Fruit fly (Drosophila melanogaster) whole organism, embryonic: ENCODE data around the gene Vti1b.

Experiments used
- ATbp ChIP-seq: fragments of 200-800 bp; sonication (Bioruptor generic); optimal IDR thresholded peaks from 2 replicates; lab custom pipeline; 2017; ENCODE audit warnings: missing biosample characterization, mild to moderate bottlenecking, missing genetic modification characterization, missing genetic modification reagents
- Blimp-1 ChIP-seq: fragments of 200-800 bp; sonication (Bioruptor generic); optimal IDR thresholded peaks from 3 replicates; lab custom pipeline; 2018; ENCODE audit warnings: missing biosample characterization, missing genetic modification characterization, mild to moderate bottlenecking, moderate library complexity, missing genetic modification reagents
- CG10209 ChIP-seq: fragments of 200-800 bp; sonication (Bioruptor generic); optimal IDR thresholded peaks from 3 replicates; lab custom pipeline; 2017; ENCODE audit warnings: missing biosample characterization, mild to moderate bottlenecking, missing genetic modification characterization, missing genetic modification reagents
- CG10431 ChIP-seq: fragments of 200-800 bp; sonication (Bioruptor generic); optimal IDR thresholded peaks from 3 replicates; lab custom pipeline; 2018; ENCODE audit warnings: missing biosample characterization, mild to moderate bottlenecking, missing genetic modification characterization
- CG11560 ChIP-seq: fragments of 200-800 bp; sonication (Bioruptor generic); IDR thresholded peaks from 3 replicates; pipeline ENCODE4 v1.3.6; 2022; ENCODE audit warnings: missing biosample characterization, missing genetic modification characterization
- CG12071 ChIP-seq: fragments of 200-800 bp; sonication (Bioruptor generic); optimal IDR thresholded peaks from 3 replicates; lab custom pipeline; 2018; ENCODE audit warnings: missing biosample characterization, mild to moderate bottlenecking, missing genetic modification characterization
- CG12155 ChIP-seq: fragments of 200-800 bp; sonication (Bioruptor generic); optimal IDR thresholded peaks from 3 replicates; lab custom pipeline; 2016; ENCODE audit warnings: missing biosample characterization, missing genetic modification characterization
- CG12219 ChIP-seq: fragments of 200-800 bp; sonication (Bioruptor generic); optimal IDR thresholded peaks from 3 replicates; lab custom pipeline; 2018; ENCODE audit warnings: missing biosample characterization, mild to moderate bottlenecking, missing genetic modification characterization
- CG1602 ChIP-seq: fragments of 200-800 bp; sonication (Bioruptor generic); optimal IDR thresholded peaks from 3 replicates; lab custom pipeline; 2016; ENCODE audit warnings: missing biosample characterization, missing genetic modification characterization
- CG17186 ChIP-seq: fragments of 200-800 bp; sonication (Bioruptor generic); optimal IDR thresholded peaks from 3 replicates; lab custom pipeline; 2017; ENCODE audit warnings: missing biosample characterization, missing genetic modification reagents, missing genetic modification characterization
- CG1792 ChIP-seq: fragments of 200-800 bp; sonication (Bioruptor generic); optimal IDR thresholded peaks from 2 replicates; lab custom pipeline; 2016; ENCODE audit warnings: missing biosample characterization, missing genetic modification characterization
- CG18599 ChIP-seq: fragments of 200-800 bp; sonication (Bioruptor generic); optimal IDR thresholded peaks from 3 replicates; lab custom pipeline; 2017; ENCODE audit warnings: missing biosample characterization, missing genetic modification characterization, mild to moderate bottlenecking, moderate library complexity, missing genetic modification reagents
- CG18764 ChIP-seq: fragments of 200-800 bp; sonication (Bioruptor generic); optimal IDR thresholded peaks from 3 replicates; lab custom pipeline; 2016; ENCODE audit warnings: missing biosample characterization, missing genetic modification characterization
- CG2129 ChIP-seq: fragments of 200-800 bp; sonication (Bioruptor generic); IDR thresholded peaks from 2 replicates; pipeline ENCODE4 v1.3.6; 2022; ENCODE audit warnings: missing biosample characterization, missing genetic modification characterization; ENCODE audit not compliant: partially characterized antibody
- CG2202 ChIP-seq: fragments of 200-800 bp; sonication (Bioruptor generic); optimal IDR thresholded peaks from 2 replicates; lab custom pipeline; 2018; ENCODE audit warnings: missing biosample characterization, mild to moderate bottlenecking, missing genetic modification characterization
- CG2889 ChIP-seq: fragments of 200-800 bp; sonication (Bioruptor generic); IDR thresholded peaks from 3 replicates; pipeline ENCODE4 v1.3.6; 2022; ENCODE audit warnings: missing biosample characterization, missing genetic modification characterization
- CG3163 ChIP-seq: fragments of 200-800 bp; sonication (Bioruptor generic); optimal IDR thresholded peaks from 3 replicates; lab custom pipeline; 2016; ENCODE audit warnings: missing biosample characterization, missing genetic modification characterization
- CG3281 ChIP-seq: fragments of 200-800 bp; sonication (Bioruptor generic); optimal IDR thresholded peaks from 3 replicates; lab custom pipeline; 2017; ENCODE audit warnings: missing biosample characterization, mild to moderate bottlenecking, missing genetic modification characterization
- CG3838 ChIP-seq: fragments of 200-800 bp; sonication (Bioruptor generic); optimal IDR thresholded peaks from 3 replicates; lab custom pipeline; 2016; ENCODE audit warnings: missing biosample characterization, missing genetic modification characterization
- CG5245 ChIP-seq: fragments of 200-800 bp; sonication (Bioruptor generic); optimal IDR thresholded peaks from 3 replicates; lab custom pipeline; 2016; ENCODE audit warnings: missing biosample characterization, missing genetic modification characterization
- CG6175 ChIP-seq: fragments of 200-800 bp; sonication (Bioruptor generic); IDR thresholded peaks from 3 replicates; pipeline ENCODE4 v1.3.6; 2022; ENCODE audit warnings: missing biosample characterization, missing genetic modification characterization
- CG7839 ChIP-seq: fragments of 200-800 bp; sonication (Bioruptor generic); optimal IDR thresholded peaks from 3 replicates; lab custom pipeline; 2018; ENCODE audit warnings: missing biosample characterization, mild to moderate bottlenecking, missing genetic modification characterization, moderate library complexity
- CG7987 ChIP-seq: fragments of 200-800 bp; sonication (Bioruptor generic); optimal IDR thresholded peaks from 2 replicates; lab custom pipeline; 2018; ENCODE audit warnings: missing biosample characterization, mild to moderate bottlenecking, missing genetic modification characterization, moderate library complexity
- CG9876 ChIP-seq: fragments of 200-800 bp; sonication (Bioruptor generic); optimal IDR thresholded peaks from 2 replicates; lab custom pipeline; 2016; ENCODE audit warnings: missing biosample characterization, missing genetic modification characterization
- Camta ChIP-seq: fragments of 200-800 bp; sonication (Bioruptor generic); optimal IDR thresholded peaks from 2 replicates; lab custom pipeline; 2016; ENCODE audit warnings: missing biosample characterization, missing genetic modification characterization
- CkIIα-i1 ChIP-seq: fragments of 200-800 bp; sonication (Bioruptor generic); IDR thresholded peaks from 2 replicates; pipeline ENCODE4 v1.3.6; 2022; ENCODE audit warnings: missing biosample characterization, missing genetic modification characterization
- Doc2 ChIP-seq: fragments of 200-800 bp; sonication (Bioruptor generic); IDR thresholded peaks from 2 replicates; pipeline ENCODE4 v1.3.6; 2022; ENCODE audit warnings: missing biosample characterization, missing genetic modification characterization
- Doc3 ChIP-seq: fragments of 200-800 bp; sonication (Bioruptor generic); IDR thresholded peaks from 3 replicates; pipeline ENCODE4 v1.3.6; 2022; ENCODE audit warnings: missing biosample characterization, missing genetic modification characterization; ENCODE audit not compliant: partially characterized antibody
- Mes4 ChIP-seq: fragments of 200-800 bp; sonication (Bioruptor generic); optimal IDR thresholded peaks from 2 replicates; lab custom pipeline; 2016; ENCODE audit warnings: missing biosample characterization, missing genetic modification characterization
- Mrtf ChIP-seq: fragments of 200-800 bp; sonication (Bioruptor generic); IDR thresholded peaks from 3 replicates; pipeline ENCODE4 v1.3.6; 2022; ENCODE audit warnings: missing biosample characterization, missing genetic modification characterization
- Optix ChIP-seq: fragments of 200-800 bp; sonication (Bioruptor generic); IDR thresholded peaks from 3 replicates; pipeline ENCODE4 v1.3.6; 2022; ENCODE audit warnings: missing biosample characterization, missing genetic modification characterization
- PHDP ChIP-seq: fragments of 200-800 bp; sonication (Bioruptor generic); optimal IDR thresholded peaks from 3 replicates; lab custom pipeline; 2018; ENCODE audit warnings: missing biosample characterization, mild to moderate bottlenecking, missing genetic modification characterization, moderate library complexity
- Pdp1 ChIP-seq, 2 experiments: fragments of 200-800 bp; sonication (Bioruptor generic); optimal IDR thresholded peaks; 3 replicates each; lab custom pipeline; 2016; ENCODE audit warnings: missing biosample characterization in 2 of 2, missing genetic modification characterization in 2 of 2, mild to moderate bottlenecking in 1 of 2, moderate library complexity in 1 of 2
- ci ChIP-seq: fragments of 200-800 bp; sonication (Bioruptor generic); IDR thresholded peaks from 3 replicates; pipeline ENCODE4 v1.3.6; 2022; ENCODE audit warnings: missing biosample characterization, missing genetic modification characterization
- corto ChIP-seq: fragments of 200-800 bp; sonication (Bioruptor generic); optimal IDR thresholded peaks from 2 replicates; lab custom pipeline; 2016; ENCODE audit warnings: missing biosample characterization, mild to moderate bottlenecking, missing genetic modification characterization, moderate library complexity
- dati ChIP-seq: fragments of 200-800 bp; sonication (Bioruptor generic); IDR thresholded peaks from 2 replicates; pipeline ENCODE4 v1.3.6; 2022; ENCODE audit warnings: missing biosample characterization, missing genetic modification characterization
- dm ChIP-seq: fragments of 200-800 bp; sonication (Bioruptor generic); optimal IDR thresholded peaks from 3 replicates; lab custom pipeline; 2016; ENCODE audit warnings: missing biosample characterization, missing genetic modification characterization
- fd96Cb ChIP-seq: fragments of 200-800 bp; sonication (Bioruptor generic); optimal IDR thresholded peaks from 2 replicates; lab custom pipeline; 2018; ENCODE audit warnings: missing biosample characterization, mild to moderate bottlenecking, missing genetic modification characterization, moderate library complexity
- nmo ChIP-seq: fragments of 200-800 bp; sonication (Bioruptor generic); optimal IDR thresholded peaks from 2 replicates; lab custom pipeline; 2018; ENCODE audit warnings: missing biosample characterization, mild to moderate bottlenecking, missing genetic modification characterization, moderate library complexity
- p53 ChIP-seq: fragments of 200-800 bp; sonication (Bioruptor generic); optimal IDR thresholded peaks from 2 replicates; lab custom pipeline; 2016; ENCODE audit warnings: missing biosample characterization, missing genetic modification characterization
- peb ChIP-seq: fragments of 200-800 bp; sonication (Bioruptor generic); IDR thresholded peaks from 2 replicates; pipeline ENCODE4 v1.3.6; 2022; ENCODE audit warnings: missing biosample characterization, missing genetic modification characterization
- phol ChIP-seq: fragments of 200-800 bp; sonication (Bioruptor generic); optimal IDR thresholded peaks from 3 replicates; lab custom pipeline; 2018; ENCODE audit warnings: missing biosample characterization, mild to moderate bottlenecking, missing genetic modification characterization, moderate library complexity
- slbo ChIP-seq: fragments of 200-800 bp; sonication (Bioruptor generic); IDR thresholded peaks from 2 replicates; pipeline ENCODE4 v1.3.6; 2022; ENCODE audit warnings: missing biosample characterization, missing genetic modification characterization
- sna ChIP-seq: fragments of 200-800 bp; sonication (Bioruptor generic); IDR thresholded peaks from 2 replicates; pipeline ENCODE4 v1.3.6; 2022; ENCODE audit warnings: missing biosample characterization, missing genetic modification characterization; ENCODE audit not compliant: partially characterized antibody
- sqz ChIP-seq: fragments of 200-800 bp; sonication (Bioruptor generic); optimal IDR thresholded peaks from 3 replicates; lab custom pipeline; 2018; ENCODE audit warnings: missing biosample characterization, mild to moderate bottlenecking, missing genetic modification characterization
- sr ChIP-seq: fragments of 200-800 bp; sonication (Bioruptor generic); IDR thresholded peaks from 3 replicates; pipeline ENCODE4 v1.3.6; 2022; ENCODE audit warnings: missing biosample characterization, missing genetic modification characterization
- wek ChIP-seq: fragments of 200-800 bp; sonication (Bioruptor generic); optimal IDR thresholded peaks from 3 replicates; lab custom pipeline; 2018; ENCODE audit warnings: missing biosample characterization, mild to moderate bottlenecking, missing genetic modification characterization, moderate library complexity
- z ChIP-seq: fragments of 200-800 bp; sonication (Bioruptor generic); IDR thresholded peaks from 3 replicates; pipeline ENCODE4 v1.3.6; 2022; ENCODE audit warnings: missing biosample characterization, missing genetic modification characterization
- zfh1 ChIP-seq: fragments of 200-800 bp; sonication (Bioruptor generic); IDR thresholded peaks from 3 replicates; pipeline ENCODE4 v1.3.6; 2022; ENCODE audit warnings: missing biosample characterization, missing genetic modification characterization

Gene Vti1b

DNA sequence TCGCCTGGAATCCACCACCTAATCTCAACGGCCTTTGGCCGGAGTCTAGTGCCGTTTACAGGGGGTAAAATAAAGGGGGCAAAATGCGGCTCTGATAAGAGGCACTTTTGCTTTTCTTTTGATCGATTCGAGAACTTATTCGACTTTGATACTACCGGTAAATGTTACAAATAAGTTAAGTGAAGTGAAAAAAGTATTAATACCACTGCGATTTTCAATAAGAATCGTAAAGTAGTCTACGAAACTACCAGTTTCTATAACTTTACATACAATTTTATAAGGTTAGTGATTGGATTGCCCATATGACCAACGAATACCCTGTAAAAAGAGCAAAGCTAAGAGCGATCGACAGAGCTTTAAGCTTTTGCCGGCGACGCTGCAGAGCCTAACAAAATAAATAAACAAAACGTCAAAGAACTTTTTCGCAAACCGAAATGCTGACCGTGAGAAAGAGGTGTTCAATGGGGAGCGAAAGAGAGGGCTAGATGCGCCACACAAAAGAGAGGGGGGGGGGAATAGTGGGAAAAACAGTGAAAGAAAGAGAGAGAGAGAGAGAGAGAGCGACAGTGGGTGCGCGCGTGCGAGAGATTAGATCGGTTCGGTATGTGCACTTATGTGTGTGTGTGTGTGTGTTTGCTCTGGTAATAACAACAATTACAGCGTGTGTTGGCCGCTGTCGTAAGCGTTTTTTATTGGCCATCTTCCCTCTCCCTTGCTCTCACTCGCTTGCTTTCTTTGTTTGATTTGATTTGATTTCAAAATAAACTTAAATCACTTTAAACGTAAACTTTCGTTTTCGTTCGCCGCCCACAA lies 40.0 kb downstream of the Vti1b start (continued):
- TF ChIP-seq Mrtf (GFP tag; lab: Robert Waterston, UW) (no peak), Optix (GFP tag; lab: Robert Waterston, UW) (no peak), CG3281 (peak; percentile 73), CG3838 (GFP tag; lab: Kevin White, UChicago) (no peak), corto (GFP tag; lab: Kevin White, UChicago) (peak; percentile 30), CG12071 (peak; percentile 43), CG17186 (GFP tag; lab: Kevin White, UChicago) (no peak), CG11560 (tag; lab: Robert Waterston, UW) (0 out of 3 replicates have a peak, but pooled peaks have one; percentile 53), nmo (peak; percentile 63), Pdp1 (GFP tag; optimal IDR thresholded peaks at IDR 0.05; lab: Kevin White, UChicago) (peak; percentile 71 to 76), wek (GFP tag; lab: Kevin White, UChicago) (no peak), CG1792 (peak; percentile 63), Camta (GFP tag; lab: Kevin White, UChicago) (peak; percentile 3), CG6175 (GFP tag; lab: Robert Waterston, UW) (no peak), sr (GFP tag; lab: Robert Waterston, UW) (no peak), peb (GFP tag; lab: Robert Waterston, UW) (no peak), CG9876 (GFP tag; lab: Kevin White, UChicago) (no peak), CG2202 (tag; lab: Kevin White, UChicago) (no peak), sna (GFP tag; lab: Robert Waterston, UW) (no peak), PHDP (tag; lab: Kevin White, UChicago) (peak; percentile 82), CG10431 (GFP tag; lab: Kevin White, UChicago) (no peak), slbo (GFP tag; lab: Robert Waterston, UW) (peak; percentile 80), CG18599 (GFP tag; lab: Kevin White, UChicago) (peak; percentile 86), CG1602 (GFP tag; lab: Kevin White, UChicago) (peak; percentile 43), CG12155 (GFP tag; lab: Kevin White, UChicago) (peak; percentile 68), z (no peak), fd96Cb (tag; lab: Kevin White, UChicago) (peak; percentile 75), Doc3 (GFP tag; lab: Robert Waterston, UW) (no peak), Blimp-1 (peak; percentile 67), p53 (GFP tag; lab: Kevin White, UChicago) (peak; percentile 13), Doc2 (GFP tag; lab: Robert Waterston, UW) (no peak), CG12219 (GFP tag; lab: Kevin White, UChicago) (peak; percentile 9), phol (tag; lab: Kevin White, UChicago) (peak; percentile 71), CG7987 (no peak), sqz (GFP tag; lab: Kevin White, UChicago) (no peak), CG2889 (GFP tag; lab: Robert Waterston, UW) (peak; percentile 29; the same call in 1 of the 3 replicates), CG3163 (GFP tag; lab: Kevin White, UChicago) (peak; percentile 44), CG5245 (GFP tag; lab: Kevin White, UChicago) (peak; percentile 46), dati (GFP tag; lab: Robert Waterston, UW) (0 out of 2 replicates have a peak, but pooled peaks have one; percentile 24), zfh1 (GFP tag; lab: Robert Waterston, UW) (peak; percentile 44; the same call in 1 of the 3 replicates), CG10209 (peak; percentile 59), CkIIα-i1 (GFP tag; lab: Robert Waterston, UW) (0 out of 2 replicates have a peak, but pooled peaks have one; percentile 21), CG18764 (GFP tag; lab: Kevin White, UChicago) (peak; percentile 34), Mes4 (GFP tag; lab: Kevin White, UChicago) (peak; percentile 10), ATbp (GFP tag; lab: Kevin White, UChicago) (peak; percentile 20), CG2129 (GFP tag; lab: Robert Waterston, UW) (no peak), dm (GFP tag; lab: Kevin White, UChicago) (peak; percentile 22), CG7839 (tag; lab: Kevin White, UChicago) (peak; percentile 75), ci (GFP tag; lab: Robert Waterston, UW) (no peak; the same call in 1 of the 3 replicates)
